Worm (Caenorhabditis elegans): ENCODE results near the gene nhr-10.

ce11 chrIII:7152569-7152968 lies 37.3 kb upstream of the nhr-10 start:
- TF ChIP-seq tbx-11 (GFP tag; IDR thresholded peaks at IDR 0.05) (no peak), flt-1 (GFP tag; IDR thresholded peaks at IDR 0.05) (no peak), ama-1 (optimal IDR thresholded peaks at IDR 0.05) (no peak), pes-1 (GFP tag; IDR thresholded peaks at IDR 0.05) (no peak)

Data from whole organism, early embryonic.